Fruit fly (Drosophila melanogaster) whole organism, embryonic: ENCODE results near the gene Tango1.

Experiments
- ATbp ChIP-seq: fragments of 200-800 bp; sonication (Bioruptor generic); optimal IDR thresholded peaks from 2 replicates; lab custom pipeline; 2017; ENCODE audit warnings: missing biosample characterization, mild to moderate bottlenecking, missing genetic modification characterization, missing genetic modification reagents
- Atf-2 ChIP-seq: fragments of 200-800 bp; sonication (Bioruptor generic); optimal IDR thresholded peaks from 2 replicates; lab custom pipeline; 2016; ENCODE audit warnings: missing biosample characterization, missing genetic modification characterization
- Bgb ChIP-seq: fragments of 200-800 bp; sonication (Bioruptor generic); IDR thresholded peaks from 2 replicates; pipeline ENCODE4 v1.3.6; 2022; ENCODE audit warnings: missing biosample characterization, missing genetic modification characterization; ENCODE audit not compliant: partially characterized antibody
- CG10366 ChIP-seq: fragments of 200-800 bp; sonication (Bioruptor generic); IDR thresholded peaks from 2 replicates; pipeline ENCODE4 v1.3.6; 2022; ENCODE audit warnings: missing biosample characterization, missing genetic modification characterization
- CG10565 ChIP-seq: fragments of 200-800 bp; sonication (Bioruptor generic); optimal IDR thresholded peaks from 3 replicates; lab custom pipeline; 2016; ENCODE audit warnings: missing biosample characterization, mild to moderate bottlenecking, missing genetic modification characterization
- CG12236 ChIP-seq: fragments of 200-800 bp; sonication (Bioruptor generic); optimal IDR thresholded peaks from 2 replicates; lab custom pipeline; 2016; ENCODE audit warnings: missing biosample characterization, missing genetic modification characterization
- CG12744 ChIP-seq: fragments of 200-800 bp; sonication (Bioruptor generic); optimal IDR thresholded peaks from 2 replicates; lab custom pipeline; 2016; ENCODE audit warnings: missing biosample characterization, missing genetic modification characterization
- CG13123 ChIP-seq: fragments of 200-800 bp; sonication (Bioruptor generic); optimal IDR thresholded peaks from 2 replicates; lab custom pipeline; 2016; ENCODE audit warnings: missing biosample characterization, missing genetic modification characterization
- CG13775 ChIP-seq: fragments of 200-800 bp; sonication (Bioruptor generic); optimal IDR thresholded peaks from 3 replicates; lab custom pipeline; 2017; ENCODE audit warnings: missing biosample characterization, mild to moderate bottlenecking, missing genetic modification characterization
- CG14014 ChIP-seq: fragments of 200-800 bp; sonication (Bioruptor generic); IDR thresholded peaks from 2 replicates; pipeline ENCODE4 v1.3.6; 2022; ENCODE audit warnings: missing biosample characterization, missing genetic modification characterization
- CG18262 ChIP-seq: fragments of 200-800 bp; optimal IDR thresholded peaks from 3 replicates; lab custom pipeline; 2019; ENCODE audit warnings: missing biosample characterization, mild to moderate bottlenecking, missing genetic modification characterization, moderate library complexity
- CG2129 ChIP-seq: fragments of 200-800 bp; sonication (Bioruptor generic); IDR thresholded peaks from 2 replicates; pipeline ENCODE4 v1.3.6; 2022; ENCODE audit warnings: missing biosample characterization, missing genetic modification characterization; ENCODE audit not compliant: partially characterized antibody
- CG2712 ChIP-seq: fragments of 200-800 bp; optimal IDR thresholded peaks from 3 replicates; lab custom pipeline; 2019; ENCODE audit warnings: missing biosample characterization, mild to moderate bottlenecking, missing genetic modification characterization, moderate library complexity
- CG32532 ChIP-seq: fragments of 200-800 bp; sonication (Bioruptor generic); IDR thresholded peaks from 2 replicates; pipeline ENCODE4 v1.3.6; 2022; ENCODE audit warnings: missing biosample characterization, missing genetic modification characterization
- CG6791 ChIP-seq: fragments of 200-800 bp; sonication (Bioruptor generic); IDR thresholded peaks from 3 replicates; pipeline ENCODE4 v1.3.6; 2022; ENCODE audit warnings: missing biosample characterization, missing genetic modification characterization; ENCODE audit not compliant: partially characterized antibody
- CG6813 ChIP-seq: fragments of 200-800 bp; sonication (Bioruptor generic); optimal IDR thresholded peaks from 2 replicates; lab custom pipeline; 2017; ENCODE audit warnings: missing biosample characterization, missing genetic modification characterization, mild to moderate bottlenecking, moderate library complexity, missing genetic modification reagents
- CG8281 ChIP-seq: fragments of 200-800 bp; sonication (Bioruptor generic); optimal IDR thresholded peaks from 2 replicates; lab custom pipeline; 2018; ENCODE audit warnings: missing biosample characterization, mild to moderate bottlenecking, missing genetic modification characterization, moderate library complexity
- CG8478 ChIP-seq: fragments of >200 bp; optimal IDR thresholded peaks from 2 replicates; lab custom pipeline; 2018
- CG9797 ChIP-seq: fragments of 200-800 bp; sonication (Bioruptor generic); optimal IDR thresholded peaks from 3 replicates; lab custom pipeline; 2018; ENCODE audit warnings: missing biosample characterization, mild to moderate bottlenecking, missing genetic modification characterization
- D19B ChIP-seq: fragments of 200-800 bp; sonication (Bioruptor generic); optimal IDR thresholded peaks from 2 replicates; lab custom pipeline; 2017; ENCODE audit warnings: missing biosample characterization, mild to moderate bottlenecking, missing genetic modification characterization
- Ets65A ChIP-seq: fragments of 200-800 bp; sonication (Bioruptor generic); peaks from one replicate; lab custom pipeline; 2016; ENCODE audit warnings: missing biosample characterization, missing genetic modification characterization
- Fer3 ChIP-seq: fragments of 200-800 bp; sonication (Bioruptor generic); optimal IDR thresholded peaks from 2 replicates; lab custom pipeline; 2018; ENCODE audit warnings: missing biosample characterization, mild to moderate bottlenecking, missing genetic modification characterization, moderate library complexity
- H15 ChIP-seq: fragments of 200-800 bp; sonication (Bioruptor generic); IDR thresholded peaks from 3 replicates; pipeline ENCODE4 v1.3.6; 2022; ENCODE audit warnings: missing biosample characterization, missing genetic modification characterization
- HLH3B ChIP-seq: fragments of 200-800 bp; sonication (Bioruptor generic); IDR thresholded peaks from 2 replicates; pipeline ENCODE4 v1.3.6; 2022; ENCODE audit warnings: missing biosample characterization, missing genetic modification characterization
- Med ChIP-seq: fragments of 200-800 bp; sonication (Bioruptor generic); peaks from one replicate; lab custom pipeline; 2016; ENCODE audit warnings: missing biosample characterization, missing genetic modification characterization, mild to moderate bottlenecking, inconsistent platforms, moderate library complexity
- NC2β ChIP-seq: fragments of 200-800 bp; sonication (Bioruptor generic); optimal IDR thresholded peaks from 2 replicates; lab custom pipeline; 2016; ENCODE audit warnings: missing biosample characterization, missing genetic modification characterization
- Nf-YB ChIP-seq: fragments of 200-800 bp; sonication (Bioruptor generic); optimal IDR thresholded peaks from 3 replicates; lab custom pipeline; 2019; ENCODE audit warnings: missing biosample characterization, mild to moderate bottlenecking, missing genetic modification characterization, moderate library complexity
- NfI ChIP-seq: fragments of 200-800 bp; sonication (Bioruptor generic); optimal IDR thresholded peaks from 3 replicates; lab custom pipeline; 2018; ENCODE audit warnings: missing biosample characterization, mild to moderate bottlenecking, missing genetic modification characterization, moderate library complexity
- Ptx1 ChIP-seq: fragments of 200-800 bp; sonication (Bioruptor generic); IDR thresholded peaks from 2 replicates; pipeline ENCODE4 v1.3.6; 2022; ENCODE audit warnings: missing biosample characterization, missing genetic modification characterization
- Side ChIP-seq: fragments of 200-800 bp; sonication (Bioruptor generic); optimal IDR thresholded peaks from 2 replicates; lab custom pipeline; 2016; ENCODE audit warnings: missing biosample characterization, missing genetic modification characterization
- Sox100B ChIP-seq: fragments of 200-800 bp; sonication (Bioruptor generic); optimal IDR thresholded peaks from 3 replicates; lab custom pipeline; 2018; ENCODE audit warnings: missing biosample characterization, mild to moderate bottlenecking, missing genetic modification characterization
- Sry-β ChIP-seq: fragments of 200-800 bp; sonication (Bioruptor generic); optimal IDR thresholded peaks from 2 replicates; lab custom pipeline; 2018; ENCODE audit warnings: missing biosample characterization, mild to moderate bottlenecking, missing genetic modification characterization, moderate library complexity
- Stat92E ChIP-seq, 3 experiments: fragments of >200 bp in 2 of 3; fragments of 200-800 bp in 1 of 3; sonication (Bioruptor generic) in 1 of 3; optimal IDR thresholded peaks; 2 replicates each; lab custom pipeline; 2017 to 2019; ENCODE audit warnings: missing biosample characterization in 3 of 3, missing genetic modification characterization in 3 of 3, mild to moderate bottlenecking in 1 of 3, moderate library complexity in 1 of 3
- Trl ChIP-seq, 3 experiments: fragments of >200 bp in 2 of 3; fragments of 200-800 bp in 1 of 3; sonication (Bioruptor generic) in 1 of 3; optimal IDR thresholded peaks; 2 replicates in 1 of 3; 3 replicates in 2 of 3; lab custom pipeline; 2016 to 2017; ENCODE audit warnings: missing biosample characterization in 1 of 3, missing genetic modification characterization in 1 of 3
- ab ChIP-seq: fragments of 200-800 bp; sonication (Bioruptor generic); optimal IDR thresholded peaks from 2 replicates; lab custom pipeline; 2016; ENCODE audit warnings: missing biosample characterization, missing genetic modification characterization
- abd-A ChIP-seq: fragments of 200-800 bp; sonication (Bioruptor generic); optimal IDR thresholded peaks from 3 replicates; lab custom pipeline; 2019; ENCODE audit warnings: missing biosample characterization, mild to moderate bottlenecking, missing genetic modification characterization, moderate library complexity
- da ChIP-seq: fragments of 200-800 bp; sonication (Bioruptor generic); optimal IDR thresholded peaks from 2 replicates; lab custom pipeline; 2016; ENCODE audit warnings: missing biosample characterization, missing genetic modification characterization
- disco-r ChIP-seq: fragments of 200-800 bp; sonication (Bioruptor generic); optimal IDR thresholded peaks from 2 replicates; lab custom pipeline; 2016; ENCODE audit warnings: missing biosample characterization, missing genetic modification characterization
- h ChIP-seq: fragments of >200 bp; optimal IDR thresholded peaks from 2 replicates; lab custom pipeline; 2017
- hkb ChIP-seq, 2 experiments: fragments of 200-800 bp in 1 of 2; fragments of >200 bp in 1 of 2; sonication (Bioruptor generic) in 1 of 2; IDR thresholded peaks in 1 of 2; optimal IDR thresholded peaks in 1 of 2; 2 replicates each; pipeline versions ENCODE4 v1.3.6 to Lab custom; 2017 to 2022; ENCODE audit warnings: missing biosample characterization in 1 of 2, missing genetic modification characterization in 1 of 2
- insv ChIP-seq, 2 experiments: fragments of 200-800 bp; sonication (Bioruptor generic); optimal IDR thresholded peaks; 3 replicates each; lab custom pipeline; 2016 to 2018; ENCODE audit warnings: missing biosample characterization in 2 of 2, missing genetic modification characterization in 2 of 2
- knrl ChIP-seq: fragments of 200-800 bp; sonication (Bioruptor generic); IDR thresholded peaks from 3 replicates; pipeline ENCODE4 v1.3.6; 2022; ENCODE audit warnings: missing biosample characterization, missing genetic modification characterization; ENCODE audit not compliant: partially characterized antibody
- org-1 ChIP-seq: fragments of 200-800 bp; sonication (Bioruptor generic); optimal IDR thresholded peaks from 2 replicates; lab custom pipeline; 2017; ENCODE audit warnings: missing biosample characterization, missing genetic modification characterization
- sc ChIP-seq, 3 experiments: fragments of >200 bp in 2 of 3; fragments of 200-800 bp in 1 of 3; sonication (Bioruptor generic) in 1 of 3; optimal IDR thresholded peaks; 2 replicates in 2 of 3; 3 replicates in 1 of 3; lab custom pipeline; 2017; ENCODE audit warnings: mild to moderate bottlenecking in 1 of 3, missing biosample characterization in 1 of 3, missing genetic modification characterization in 1 of 3, missing genetic modification reagents in 1 of 3
- sd ChIP-seq: fragments of 200-800 bp; sonication (Bioruptor generic); optimal IDR thresholded peaks from 3 replicates; lab custom pipeline; 2018; ENCODE audit warnings: missing biosample characterization, mild to moderate bottlenecking, missing genetic modification characterization, moderate library complexity
- stwl ChIP-seq: fragments of 200-800 bp; sonication (Bioruptor generic); optimal IDR thresholded peaks from 3 replicates; lab custom pipeline; 2018; ENCODE audit warnings: missing biosample characterization, mild to moderate bottlenecking, missing genetic modification characterization, moderate library complexity
- twi ChIP-seq: fragments of 200-800 bp; optimal IDR thresholded peaks from 2 replicates; lab custom pipeline; 2019; ENCODE audit warnings: missing biosample characterization, mild to moderate bottlenecking, missing genetic modification characterization, moderate library complexity
- tx ChIP-seq: fragments of 200-800 bp; sonication (Bioruptor generic); optimal IDR thresholded peaks from 2 replicates; lab custom pipeline; 2016; ENCODE audit warnings: missing biosample characterization, missing genetic modification characterization
- zen2 ChIP-seq: fragments of 200-800 bp; sonication (Bioruptor generic); IDR thresholded peaks from 3 replicates; pipeline ENCODE4 v1.3.6; 2022; ENCODE audit warnings: missing biosample characterization, missing genetic modification characterization; ENCODE audit not compliant: partially characterized antibody

Tango1 gene

DNA sequence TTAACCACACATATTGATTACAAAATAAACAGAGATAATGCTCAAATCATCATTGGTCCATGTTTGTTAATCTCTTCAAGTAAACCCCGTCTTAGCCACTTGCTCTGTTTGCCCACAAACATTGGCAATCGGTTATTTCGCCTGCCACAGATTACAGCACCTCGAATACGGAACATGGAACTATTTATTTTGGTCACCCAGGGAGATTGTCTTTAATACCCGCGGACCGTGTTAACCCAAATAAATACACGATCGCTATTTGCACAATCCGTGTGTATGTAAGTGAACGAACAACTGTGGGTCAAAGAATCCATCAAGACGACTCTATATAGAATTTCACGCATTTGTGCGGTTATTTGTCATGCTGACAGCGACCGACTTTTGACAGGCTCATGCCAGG is 51.6 kb downstream of the Tango1 start (continued):
- TF ChIP-seq Nf-YB (peak; percentile 37), CG6813 (peak; percentile 82), CG14014 (GFP tag; lab: Robert Waterston, UW) (peak; percentile 39; the same call in 1 of the 2 replicates), h (lab: Kevin White, UChicago) (no peak), CG8478 (lab: Kevin White, UChicago) (no peak), tx (GFP tag; lab: Kevin White, UChicago) (no peak), Sox100B (GFP tag; lab: Kevin White, UChicago) (no peak), abd-A (tag; lab: Kevin White, UChicago) (no peak), Side (GFP tag; lab: Kevin White, UChicago) (peak; percentile 40), twi (tag; lab: Kevin White, UChicago) (peak; percentile 43), CG12744 (GFP tag; lab: Kevin White, UChicago) (peak; percentile 40), ab (GFP tag; lab: Kevin White, UChicago) (no peak), H15 (GFP tag; lab: Robert Waterston, UW) (no peak), NfI (no peak), insv (GFP tag; optimal IDR thresholded peaks at IDR 0.05; lab: Kevin White, UChicago) (peak in 1 of 2 experiments; percentile 20), CG13775 (GFP tag; lab: Kevin White, UChicago) (peak; percentile 37), Ptx1 (GFP tag; lab: Robert Waterston, UW) (no peak), da (GFP tag; lab: Kevin White, UChicago) (no peak), NC2β (GFP tag; lab: Kevin White, UChicago) (peak; percentile 54), CG10366 (no peak), CG8281 (tag; lab: Kevin White, UChicago) (peak; percentile 9), sc (optimal IDR thresholded peaks at IDR 0.05; lab: Kevin White, UChicago) (no peak), sc (GFP tag; optimal IDR thresholded peaks at IDR 0.05; lab: Kevin White, UChicago) (peak; percentile 67), Stat92E (GFP tag; optimal IDR thresholded peaks at IDR 0.05; lab: Kevin White, UChicago) (no peak), Fer3 (no peak), Med (GFP tag; lab: Kevin White, UChicago) (peak; percentile 84), Ets65A (GFP tag; lab: Kevin White, UChicago) (no peak), CG2712 (tag; lab: Kevin White, UChicago) (peak; percentile 36), CG2129 (GFP tag; lab: Robert Waterston, UW) (no peak), CG13123 (GFP tag; lab: Kevin White, UChicago) (peak; percentile 33), ATbp (GFP tag; lab: Kevin White, UChicago) (peak; percentile 48), knrl (GFP tag; lab: Robert Waterston, UW) (no peak), stwl (peak; percentile 31), Atf-2 (GFP tag; lab: Kevin White, UChicago) (no peak), disco-r (GFP tag; lab: Kevin White, UChicago) (no peak), Sry-β (GFP tag; lab: Kevin White, UChicago) (no peak), Trl (optimal IDR thresholded peaks at IDR 0.05; lab: Kevin White, UChicago) (no peak), Trl (GFP tag; optimal IDR thresholded peaks at IDR 0.05; lab: Kevin White, UChicago) (peak; percentile 61), hkb (optimal IDR thresholded peaks at IDR 0.05; lab: Kevin White, UChicago) (no peak), hkb (GFP tag; IDR thresholded peaks at IDR 0.05; lab: Robert Waterston, UW) (0 out of 2 replicates have a peak, but pooled peaks have one; percentile 22), zen2 (GFP tag; lab: Robert Waterston, UW) (no peak), D19B (GFP tag; lab: Kevin White, UChicago) (no peak), CG9797 (no peak), CG18262 (tag; lab: Kevin White, UChicago) (peak; percentile 43), HLH3B (no peak), CG6791 (no peak), CG32532 (GFP tag; lab: Robert Waterston, UW) (0 out of 2 replicates have a peak, but pooled peaks have one; percentile 5), Bgb (GFP tag; lab: Robert Waterston, UW) (no peak), CG12236 (GFP tag; lab: Kevin White, UChicago) (peak; percentile 38), sd (no peak), org-1 (GFP tag; lab: Kevin White, UChicago) (peak; percentile 73), CG10565 (no peak)
